Fruit fly (Drosophila melanogaster): Measurements from ENCODE around the gene v.

DNA sequence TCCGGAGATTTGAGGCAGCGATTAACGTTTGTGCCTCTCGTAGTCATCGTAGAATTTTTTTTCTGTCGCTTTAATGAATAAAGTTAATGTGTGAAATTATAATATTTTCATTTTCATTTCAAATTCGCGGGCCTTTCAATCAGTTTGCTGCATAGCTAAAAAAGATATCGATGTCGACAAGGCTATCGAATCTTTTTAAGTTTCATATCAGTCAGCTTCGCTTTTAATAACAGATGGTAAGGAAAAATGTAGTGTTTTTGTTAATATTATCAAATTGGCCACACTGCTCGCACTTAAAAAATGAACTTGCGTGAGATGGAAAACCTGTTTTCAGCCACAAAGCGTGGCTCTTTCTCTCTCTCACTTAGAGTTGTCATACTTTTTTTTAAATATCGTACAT is 5.8 kb downstream of the v start:
- TF ChIP-seq CG34406 (GFP tag; optimal IDR thresholded peaks at IDR 0.05) = no peak
- no peak for TF ChIP-seq dac (GFP tag; optimal IDR thresholded peaks at IDR 0.05)
- no peak for TF ChIP-seq Hr38 (GFP tag; optimal IDR thresholded peaks at IDR 0.05)
- TF ChIP-seq CG9139 (GFP tag; optimal IDR thresholded peaks at IDR 0.05) = no peak
- TF ChIP-seq esn (GFP tag; optimal IDR thresholded peaks at IDR 0.05) = no peak
- no peak for TF ChIP-seq CG7368 (GFP tag; optimal IDR thresholded peaks at IDR 0.05)
- no peak for TF ChIP-seq salr (GFP tag; optimal IDR thresholded peaks at IDR 0.05)
- TF ChIP-seq acj6 (GFP tag; optimal IDR thresholded peaks at IDR 0.05) = no peak
- no peak for TF ChIP-seq eg (GFP tag; IDR thresholded peaks at IDR 0.05)
- no peak for TF ChIP-seq Blimp-1 (GFP tag; optimal IDR thresholded peaks at IDR 0.05)
- TF ChIP-seq Lpt (GFP tag; optimal IDR thresholded peaks at IDR 0.05) = no peak
